Worm (Caenorhabditis elegans): ENCODE results near the gene fbxb-95.

Gene fbxb-95

ce11 chrII:1851716-1852115, 2.5 kb upstream of the fbxb-95 start:
- TF ChIP-seq madf-9 (GFP tag; conservative IDR thresholded peaks at IDR 0.05) = no peak
- TF ChIP-seq ZK546.5 (tag; optimal IDR thresholded peaks at IDR 0.05) = no peak
- TF ChIP-seq zfp-3 (GFP tag; conservative IDR thresholded peaks at IDR 0.05) = no peak
- no peak for TF ChIP-seq lin-29 (GFP tag; IDR thresholded peaks at IDR 0.05)
- peak; percentile 2 for TF ChIP-seq hlh-30 (tag; optimal IDR thresholded peaks at IDR 0.05; ENCODE audit: insufficient read depth)
- TF ChIP-seq php-3 (GFP tag; IDR thresholded peaks at IDR 0.05) = peak; percentile 90
- peak; percentile 52; the same call in 1 of the 2 replicates for TF ChIP-seq nhr-42 (GFP tag; IDR thresholded peaks at IDR 0.05)
- TF ChIP-seq gei-8 (GFP tag; optimal IDR thresholded peaks at IDR 0.05) = no peak
- TF ChIP-seq nhr-41 (GFP tag; IDR thresholded peaks at IDR 0.05) = no peak
- no peak for TF ChIP-seq ceh-62 (tag; optimal IDR thresholded peaks at IDR 0.05)
- no peak for TF ChIP-seq daf-16 (GFP tag; optimal IDR thresholded peaks at IDR 0.05)
- peak; percentile 85 for TF ChIP-seq daf-16 (tag; optimal IDR thresholded peaks at IDR 0.05)
- TF ChIP-seq lin-15B (tag; optimal IDR thresholded peaks at IDR 0.05) = no peak
- TF ChIP-seq jun-1 (tag; optimal IDR thresholded peaks at IDR 0.05) = peak; percentile 34
- peak; percentile 94 for TF ChIP-seq nhr-77 (tag; optimal IDR thresholded peaks at IDR 0.05)
- peak; percentile 57 for TF ChIP-seq nhr-6 (tag; optimal IDR thresholded peaks at IDR 0.05)
- TF ChIP-seq F44E2.7 (GFP tag; IDR thresholded peaks at IDR 0.05) = no peak
- peak; percentile 92 for TF ChIP-seq hlh-11 (tag; optimal IDR thresholded peaks at IDR 0.05)
- no peak for TF ChIP-seq dpl-1 (GFP tag; optimal IDR thresholded peaks at IDR 0.05)
- TF ChIP-seq lim-7 (GFP tag; IDR thresholded peaks at IDR 0.05) = no peak
- peak; percentile 99 for TF ChIP-seq pqm-1 (tag; optimal IDR thresholded peaks at IDR 0.05)
- TF ChIP-seq nhr-237 (tag; optimal IDR thresholded peaks at IDR 0.05) = no peak
- TF ChIP-seq snpc-4 (tag; optimal IDR thresholded peaks at IDR 0.05) = no peak
- peak; percentile 47 for TF ChIP-seq mxl-3 (GFP tag; optimal IDR thresholded peaks at IDR 0.05)
- TF ChIP-seq D1046.2 (GFP tag; IDR thresholded peaks at IDR 0.05) = no peak
- no peak for TF ChIP-seq arid-1 (GFP tag; conservative IDR thresholded peaks at IDR 0.05)
- peak; percentile 96 for TF ChIP-seq nhr-28 (tag; optimal IDR thresholded peaks at IDR 0.05)
- TF ChIP-seq dmd-6 (GFP tag; IDR thresholded peaks at IDR 0.05) = peak; percentile 99
- TF ChIP-seq spr-1 (tag; optimal IDR thresholded peaks at IDR 0.05) = no peak
- no peak for TF ChIP-seq mep-1 (tag; optimal IDR thresholded peaks at IDR 0.05)
- no peak for TF ChIP-seq nhr-111 (GFP tag; optimal IDR thresholded peaks at IDR 0.05)
- no peak for TF ChIP-seq ceh-28 (tag; optimal IDR thresholded peaks at IDR 0.05)
- no peak for TF ChIP-seq hmg-1.1 (GFP tag; IDR thresholded peaks at IDR 0.05)
- TF ChIP-seq ces-1 (GFP tag; optimal IDR thresholded peaks at IDR 0.05) = no peak
- TF ChIP-seq F37D6.2 (tag; optimal IDR thresholded peaks at IDR 0.05) = no peak
- peak in 1 of 2 experiments; percentile 43 for TF ChIP-seq mdl-1 (tag; optimal IDR thresholded peaks at IDR 0.05)
- peak; percentile 38 for TF ChIP-seq aha-1 (tag)
- TF ChIP-seq ceh-20 (GFP tag; IDR thresholded peaks at IDR 0.05) = no peak
- TF ChIP-seq duxl-1 (tag; optimal IDR thresholded peaks at IDR 0.05; ENCODE audit: poor library complexity) = peak; percentile 87
- TF ChIP-seq tra-1 (GFP tag; IDR thresholded peaks at IDR 0.05) = peak; percentile 97
- TF ChIP-seq lin-1 (GFP tag; IDR thresholded peaks at IDR 0.05) = peak; percentile 97

ce11 chrII:1852503-1852902, 1.7 kb upstream of the fbxb-95 start, which contains the start of gene C52E2.2:
C52E2.2 (plus strand) TSS chrII:1852803.
- TF ChIP-seq ceh-32 (tag; optimal IDR thresholded peaks at IDR 0.05; ENCODE audit: poor library complexity) (no peak), mep-1 (tag; optimal IDR thresholded peaks at IDR 0.05) (no peak), R02D3.7 (tag; optimal IDR thresholded peaks at IDR 0.05) (no peak), hif-1 (tag; optimal IDR thresholded peaks at IDR 0.05) (no peak), egl-27 (tag; optimal IDR thresholded peaks at IDR 0.05) (no peak), nhr-41 (GFP tag; IDR thresholded peaks at IDR 0.05) (no peak)

All from whole organism, L4 larva.